Worm (Caenorhabditis elegans): ENCODE data around the gene C08D8.7.

The C08D8.7 gene

ce11 chrV:8370705-8371104 is 29.7 kb downstream of the C08D8.7 start, which contains the start of gene gpa-2:
Gene gpa-2 (plus strand): TSS chrV:8371005.
- TF ChIP-seq med-1 (GFP tag; optimal IDR thresholded peaks at IDR 0.05; ENCODE audit: insufficient read depth) (no peak), tab-1 (GFP tag; IDR thresholded peaks at IDR 0.05) (no peak), klf-2 (GFP tag; conservative IDR thresholded peaks at IDR 0.05) (no peak), flt-1 (GFP tag; IDR thresholded peaks at IDR 0.05) (no peak), T22C8.4 (GFP tag; IDR thresholded peaks at IDR 0.05) (no peak), cog-1 (tag; optimal IDR thresholded peaks at IDR 0.05) (no peak), ref-1 (GFP tag; conservative IDR thresholded peaks at IDR 0.05) (no peak), ztf-29 (GFP tag; IDR thresholded peaks at IDR 0.05) (no peak), ztf-23 (GFP tag; IDR thresholded peaks at IDR 0.05) (no peak)

DNA sequence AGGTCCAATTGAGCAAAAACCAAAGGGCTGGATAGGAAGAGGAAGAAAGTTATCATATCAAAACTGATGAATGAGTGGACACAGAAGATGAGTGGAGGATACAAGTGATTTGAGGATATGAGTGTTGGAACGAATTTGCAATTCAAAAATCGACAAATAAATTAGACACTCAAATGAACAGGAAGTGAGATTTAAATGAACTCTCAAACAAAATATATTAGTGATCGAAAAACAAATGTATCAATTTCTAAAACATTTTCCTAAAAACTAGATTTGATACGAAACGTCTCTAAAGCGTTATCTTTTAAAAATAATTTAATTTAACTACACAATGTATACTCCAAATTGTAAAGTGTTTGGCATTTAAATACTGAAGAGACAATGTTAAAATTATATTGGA is 34.4 kb downstream of the C08D8.7 start, which contains the start of gene F38E1.10:
TSS of gene F38E1.10 (minus strand) at position 101 of the 400 bp plus-strand sequence.
- TF ChIP-seq cog-1 (tag; optimal IDR thresholded peaks at IDR 0.05) = no peak

DNA sequence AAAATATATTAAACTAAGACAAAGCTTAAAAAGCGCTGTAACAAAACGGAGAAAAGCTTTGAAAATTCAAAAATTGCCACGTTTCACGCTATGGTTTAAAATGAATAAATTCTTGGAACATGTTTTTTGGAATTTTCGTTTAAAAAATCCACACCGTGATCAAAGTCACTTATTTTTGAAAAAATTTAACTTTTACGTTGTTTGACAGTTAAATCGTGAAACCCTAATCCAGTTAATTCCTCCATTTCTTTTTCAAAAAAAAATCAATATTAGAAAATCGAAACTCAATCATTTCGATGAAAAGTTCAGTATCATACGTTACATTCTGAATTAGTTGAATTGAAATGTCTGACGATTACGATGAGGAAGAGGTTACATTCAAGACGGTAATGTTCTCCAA is 34.8 kb downstream of the C08D8.7 start, which contains the start of gene F38E1.3:
TSS of gene F38E1.3 (plus strand) at position 301 of the 400 bp plus-strand sequence.
- TF ChIP-seq med-1 (GFP tag; optimal IDR thresholded peaks at IDR 0.05; ENCODE audit: insufficient read depth) (no peak), ztf-29 (GFP tag; IDR thresholded peaks at IDR 0.05) (no peak), tab-1 (GFP tag; IDR thresholded peaks at IDR 0.05) (no peak), ztf-23 (GFP tag; IDR thresholded peaks at IDR 0.05) (no peak), flt-1 (GFP tag; IDR thresholded peaks at IDR 0.05) (no peak), klf-2 (GFP tag; conservative IDR thresholded peaks at IDR 0.05) (no peak), T22C8.4 (GFP tag; IDR thresholded peaks at IDR 0.05) (no peak), ref-1 (GFP tag; conservative IDR thresholded peaks at IDR 0.05) (no peak), cog-1 (tag; optimal IDR thresholded peaks at IDR 0.05) (no peak)

DNA sequence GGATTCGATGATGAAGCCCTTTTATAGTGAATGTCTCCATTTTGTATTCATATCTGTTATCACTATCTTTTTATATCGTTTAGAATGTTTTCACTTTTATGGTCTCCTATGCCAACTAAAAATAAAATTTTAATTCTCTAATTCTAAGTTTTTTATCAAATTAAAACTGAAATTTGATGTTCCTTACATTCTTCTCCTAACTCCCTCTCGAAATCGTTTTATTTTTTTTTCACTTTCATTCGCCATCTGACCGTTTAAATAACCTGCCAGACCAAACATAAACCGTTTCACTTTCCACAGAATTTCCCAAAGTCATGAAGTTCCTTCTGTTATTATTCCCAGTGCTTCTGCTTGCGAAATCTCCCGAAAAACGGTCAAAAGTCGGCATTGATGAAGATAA is 38.2 kb downstream of the C08D8.7 start, which contains the start of gene F52E1.5:
TSS of gene F52E1.5 (plus strand) at position 301 of the 400 bp plus-strand sequence.
- no peak for TF ChIP-seq klf-2 (GFP tag; conservative IDR thresholded peaks at IDR 0.05)
- TF ChIP-seq ztf-29 (GFP tag; IDR thresholded peaks at IDR 0.05) = no peak
- TF ChIP-seq cog-1 (tag; optimal IDR thresholded peaks at IDR 0.05) = no peak
- TF ChIP-seq med-1 (GFP tag; optimal IDR thresholded peaks at IDR 0.05; ENCODE audit: insufficient read depth) = no peak
- TF ChIP-seq ref-1 (GFP tag; conservative IDR thresholded peaks at IDR 0.05) = no peak
- no peak for TF ChIP-seq ztf-23 (GFP tag; IDR thresholded peaks at IDR 0.05)
- TF ChIP-seq tab-1 (GFP tag; IDR thresholded peaks at IDR 0.05) = no peak
- no peak for TF ChIP-seq T22C8.4 (GFP tag; IDR thresholded peaks at IDR 0.05)
- TF ChIP-seq flt-1 (GFP tag; IDR thresholded peaks at IDR 0.05) = no peak

DNA sequence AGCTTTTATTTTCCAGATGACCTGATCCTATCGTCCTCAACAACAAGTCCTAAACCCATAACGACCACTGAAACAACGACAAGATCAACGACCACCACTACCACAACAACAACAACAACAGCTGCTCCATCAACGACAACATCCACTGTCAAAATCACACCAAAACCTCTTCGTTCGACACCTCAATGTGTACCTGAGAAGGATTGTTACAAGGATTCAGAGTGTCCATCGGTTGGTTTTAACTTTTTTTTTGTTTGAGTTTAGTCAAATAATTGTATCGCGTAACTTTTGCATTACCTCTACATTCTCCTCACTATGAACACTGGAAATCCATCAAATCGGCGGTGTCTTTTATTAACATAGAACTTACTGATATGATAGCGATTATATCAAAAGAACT is 39.1 kb downstream of the C08D8.7 start:
- TF ChIP-seq ztf-23 (GFP tag; IDR thresholded peaks at IDR 0.05) = no peak
- no peak for TF ChIP-seq cog-1 (tag; optimal IDR thresholded peaks at IDR 0.05)
- TF ChIP-seq ref-1 (GFP tag; conservative IDR thresholded peaks at IDR 0.05) = no peak
- no peak for TF ChIP-seq flt-1 (GFP tag; IDR thresholded peaks at IDR 0.05)
- TF ChIP-seq ztf-29 (GFP tag; IDR thresholded peaks at IDR 0.05) = no peak
- no peak for TF ChIP-seq med-1 (GFP tag; optimal IDR thresholded peaks at IDR 0.05; ENCODE audit: insufficient read depth)
- TF ChIP-seq T22C8.4 (GFP tag; IDR thresholded peaks at IDR 0.05) = no peak
- TF ChIP-seq klf-2 (GFP tag; conservative IDR thresholded peaks at IDR 0.05) = no peak
- no peak for TF ChIP-seq tab-1 (GFP tag; IDR thresholded peaks at IDR 0.05)

DNA sequence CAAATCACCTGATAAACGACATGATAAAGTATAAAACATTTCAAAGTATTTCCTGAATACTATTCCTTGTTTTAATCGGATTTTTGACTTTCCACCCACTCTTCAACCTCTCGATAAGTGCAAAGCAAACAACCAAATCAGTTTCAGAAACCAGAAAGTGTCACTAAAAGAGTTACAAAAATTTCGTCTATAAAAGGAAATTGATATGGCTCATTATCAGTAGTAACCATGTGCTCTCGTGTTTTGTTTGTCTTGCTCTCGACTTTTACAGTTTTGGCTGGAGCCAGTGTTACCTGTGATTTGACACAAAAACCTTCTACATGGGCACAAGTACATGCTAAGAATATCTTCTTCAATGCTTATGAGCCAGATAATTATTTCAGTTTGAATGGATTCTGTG is 42.7 kb downstream of the C08D8.7 start, which contains the start of gene F52E1.14:
TSS of gene F52E1.14 (plus strand) at position 207 of the 400 bp plus-strand sequence.
- TF ChIP-seq T22C8.4 (GFP tag; IDR thresholded peaks at IDR 0.05) (no peak), flt-1 (GFP tag; IDR thresholded peaks at IDR 0.05) (no peak), tab-1 (GFP tag; IDR thresholded peaks at IDR 0.05) (no peak), ref-1 (GFP tag; conservative IDR thresholded peaks at IDR 0.05) (no peak), med-1 (GFP tag; optimal IDR thresholded peaks at IDR 0.05; ENCODE audit: insufficient read depth) (no peak), cog-1 (tag; optimal IDR thresholded peaks at IDR 0.05) (no peak), ztf-29 (GFP tag; IDR thresholded peaks at IDR 0.05) (no peak), ztf-23 (GFP tag; IDR thresholded peaks at IDR 0.05) (no peak), klf-2 (GFP tag; conservative IDR thresholded peaks at IDR 0.05) (no peak)

ce11 chrV:8384809-8385208 is 43.8 kb downstream of the C08D8.7 start:
- TF ChIP-seq T22C8.4 (GFP tag; IDR thresholded peaks at IDR 0.05) (no peak), cog-1 (tag; optimal IDR thresholded peaks at IDR 0.05) (no peak), klf-2 (GFP tag; conservative IDR thresholded peaks at IDR 0.05) (no peak), tab-1 (GFP tag; IDR thresholded peaks at IDR 0.05) (no peak), flt-1 (GFP tag; IDR thresholded peaks at IDR 0.05) (no peak)

- TF ChIP-seq ztf-29 (GFP tag; IDR thresholded peaks at IDR 0.05) = no peak
- no peak for TF ChIP-seq T22C8.4 (GFP tag; IDR thresholded peaks at IDR 0.05)
- TF ChIP-seq ref-1 (GFP tag; conservative IDR thresholded peaks at IDR 0.05) = no peak
- no peak for TF ChIP-seq flt-1 (GFP tag; IDR thresholded peaks at IDR 0.05)
- no peak for TF ChIP-seq tab-1 (GFP tag; IDR thresholded peaks at IDR 0.05)
Observed at ce11 chrV:8385879-8386530, 45.0 kb downstream of the C08D8.7 start, which contains the start of gene hsp-17. Gene hsp-17 (minus strand): TSS chrV:8385929.

ce11 chrV:8387056-8387455 is 46.0 kb downstream of the C08D8.7 start, which contains the start of gene gcy-7:
Gene gcy-7 (plus strand): TSS chrV:8387356.
- no peak for TF ChIP-seq med-1 (GFP tag; optimal IDR thresholded peaks at IDR 0.05; ENCODE audit: insufficient read depth)

DNA sequence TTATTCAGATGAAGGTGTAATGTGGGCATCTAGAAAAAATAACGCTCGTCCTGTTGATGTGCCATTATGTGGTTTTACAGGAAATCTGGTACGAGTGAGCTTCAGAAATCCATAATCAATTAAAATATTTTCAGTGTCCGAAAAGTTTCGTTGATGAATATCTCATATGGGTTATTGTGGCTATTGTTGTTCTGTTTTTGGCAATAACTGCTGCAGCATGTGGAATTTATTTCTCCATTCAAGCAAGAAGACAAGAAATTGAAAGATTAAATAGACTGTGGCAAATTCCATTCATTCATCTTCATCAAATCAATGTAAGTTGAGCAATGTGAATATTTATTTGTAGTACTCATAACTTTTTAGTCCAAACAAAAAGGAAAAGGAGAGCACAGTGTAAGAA is 48.3 kb downstream of the C08D8.7 start:
- TF ChIP-seq flt-1 (GFP tag; IDR thresholded peaks at IDR 0.05) (no peak), ref-1 (GFP tag; conservative IDR thresholded peaks at IDR 0.05) (no peak), tab-1 (GFP tag; IDR thresholded peaks at IDR 0.05) (no peak), ztf-29 (GFP tag; IDR thresholded peaks at IDR 0.05) (no peak), cog-1 (tag; optimal IDR thresholded peaks at IDR 0.05) (no peak), klf-2 (GFP tag; conservative IDR thresholded peaks at IDR 0.05) (no peak), med-1 (GFP tag; optimal IDR thresholded peaks at IDR 0.05; ENCODE audit: insufficient read depth) (no peak), T22C8.4 (GFP tag; IDR thresholded peaks at IDR 0.05) (no peak)

All from whole organism, midembryonic.